Fruit fly (Drosophila melanogaster): ENCODE measurements around the gene CG17625.
A peak's percentile ranks its signal among the peaks of the same experiment; 100 is the strongest.

The CG17625 gene

dm6 chr3R:22726031-22726770 is 39.6 kb downstream of the CG17625 start, which contains the start of gene RNF220 (continued):
- TF ChIP-seq CG15336 (GFP tag; IDR thresholded peaks at IDR 0.05) (0 out of 2 replicates have a peak, but pooled peaks have one; percentile 24), Hr4 (GFP tag; optimal IDR thresholded peaks at IDR 0.05) (peak; percentile 57), net (GFP tag; optimal IDR thresholded peaks at IDR 0.05) (peak; percentile 50), Hr38 (GFP tag; optimal IDR thresholded peaks at IDR 0.05) (no peak), CG10631 (GFP tag; optimal IDR thresholded peaks at IDR 0.05) (no peak), Sox102F (GFP tag; optimal IDR thresholded peaks at IDR 0.05) (no peak), CG6163 (GFP tag; IDR thresholded peaks at IDR 0.05) (no peak), Eip93F (GFP tag; optimal IDR thresholded peaks at IDR 0.05) (no peak), CG3919 (GFP tag; optimal IDR thresholded peaks at IDR 0.05) (no peak), CG6808 (GFP tag; optimal IDR thresholded peaks at IDR 0.05) (no peak), salr (GFP tag; optimal IDR thresholded peaks at IDR 0.05) (peak in 1 of 2 experiments; percentile 51), CG31627 (GFP tag; optimal IDR thresholded peaks at IDR 0.05) (no peak)

- TF ChIP-seq Eip93F (GFP tag; optimal IDR thresholded peaks at IDR 0.05): no peak
- no peak for TF ChIP-seq eg (GFP tag; IDR thresholded peaks at IDR 0.05)
- TF ChIP-seq CG4318 (GFP tag; optimal IDR thresholded peaks at IDR 0.05): no peak
- no peak for TF ChIP-seq CG6276 (GFP tag; optimal IDR thresholded peaks at IDR 0.05)
- no peak for TF ChIP-seq CG7368 (GFP tag; optimal IDR thresholded peaks at IDR 0.05)
- TF ChIP-seq Hr4 (GFP tag; optimal IDR thresholded peaks at IDR 0.05): peak; percentile 4
- no peak for TF ChIP-seq dac (GFP tag; optimal IDR thresholded peaks at IDR 0.05)
- TF ChIP-seq Ets21C (GFP tag; optimal IDR thresholded peaks at IDR 0.05): peak; percentile 9
- TF ChIP-seq Hr39 (GFP tag; optimal IDR thresholded peaks at IDR 0.05): peak; percentile 31
- TF ChIP-seq fkh (GFP tag; optimal IDR thresholded peaks at IDR 0.05): peak; percentile 63
- TF ChIP-seq svp (GFP tag): no peak
- peak; percentile 34 for TF ChIP-seq CG10631 (GFP tag; optimal IDR thresholded peaks at IDR 0.05)
- peak; percentile 13 for TF ChIP-seq topi (GFP tag; optimal IDR thresholded peaks at IDR 0.05)
- TF ChIP-seq lz (GFP tag; optimal IDR thresholded peaks at IDR 0.05): peak; percentile 26
- TF ChIP-seq dsx (GFP tag; optimal IDR thresholded peaks at IDR 0.05; ENCODE audit: poor library complexity, severe bottlenecking): no peak
- TF ChIP-seq achi (GFP tag; optimal IDR thresholded peaks at IDR 0.05): no peak
- no peak for TF ChIP-seq esn (GFP tag; optimal IDR thresholded peaks at IDR 0.05)
- peak; percentile 2 for TF ChIP-seq CG16779 (tag; optimal IDR thresholded peaks at IDR 0.05)
- peak; percentile 13 for TF ChIP-seq CG3919 (GFP tag; optimal IDR thresholded peaks at IDR 0.05)
- peak; percentile 35 for TF ChIP-seq Eip78C (GFP tag)
- TF ChIP-seq CG15336 (GFP tag; IDR thresholded peaks at IDR 0.05): no peak
- TF ChIP-seq CG34406 (GFP tag; optimal IDR thresholded peaks at IDR 0.05): no peak
- no peak for TF ChIP-seq cyc (GFP tag; optimal IDR thresholded peaks at IDR 0.05)
- no peak for TF ChIP-seq Blimp-1 (GFP tag; optimal IDR thresholded peaks at IDR 0.05)
- no peak for TF ChIP-seq vri (GFP tag; optimal IDR thresholded peaks at IDR 0.05)
- TF ChIP-seq Met (GFP tag; optimal IDR thresholded peaks at IDR 0.05): peak; percentile 39
- no peak for TF ChIP-seq pdm3 (GFP tag; optimal IDR thresholded peaks at IDR 0.05)
- TF ChIP-seq CG8632 (GFP tag; optimal IDR thresholded peaks at IDR 0.05): no peak
These were observed 40.3 kb downstream of the CG17625 start, which contains the start of gene CG45049 for dm6 chr3R:22726771-22727455. TSS of gene CG45049 (plus strand) at chr3R:22726967.

DNA sequence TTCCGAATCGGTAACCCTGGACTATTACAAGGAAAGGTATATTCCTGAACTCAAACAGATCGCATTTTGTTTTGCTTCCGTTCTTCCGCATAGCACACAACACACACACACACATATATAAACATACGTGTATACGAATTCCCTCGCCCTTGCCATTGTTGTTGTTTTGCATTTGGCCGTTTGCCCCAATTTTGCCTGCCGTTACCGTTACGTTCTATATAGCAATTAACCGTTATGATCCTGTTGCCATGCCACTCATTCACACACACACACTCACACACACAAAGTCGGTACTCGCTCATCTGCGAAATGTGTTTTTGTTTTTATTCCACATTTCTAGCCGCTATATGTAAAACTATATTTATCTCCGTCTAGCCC is 40.8 kb downstream of the CG17625 start:
- TF ChIP-seq Hr39 (GFP tag; optimal IDR thresholded peaks at IDR 0.05) (no peak), Sox14 (GFP tag; optimal IDR thresholded peaks at IDR 0.05) (no peak), Met (GFP tag; optimal IDR thresholded peaks at IDR 0.05) (no peak), CG3919 (GFP tag; optimal IDR thresholded peaks at IDR 0.05) (no peak), CG8319 (GFP tag; optimal IDR thresholded peaks at IDR 0.05) (no peak), CG11902 (GFP tag; optimal IDR thresholded peaks at IDR 0.05) (no peak), Hr4 (GFP tag; optimal IDR thresholded peaks at IDR 0.05) (no peak)
